Worm (Caenorhabditis elegans): ENCODE measurements around the gene glb-29.

Gene glb-29

ce11 chrII:11960596-11961217 is 48.2 kb upstream of the glb-29 start (continued):
- no peak for TF ChIP-seq fos-1 (tag; optimal IDR thresholded peaks at IDR 0.05)
- TF ChIP-seq F49E8.2 (tag; optimal IDR thresholded peaks at IDR 0.05; ENCODE audit: borderline replicate concordance), result peak; percentile 93
- peak; percentile 89 for TF ChIP-seq ceh-20 (GFP tag; IDR thresholded peaks at IDR 0.05)
- TF ChIP-seq hmg-1.1 (GFP tag; IDR thresholded peaks at IDR 0.05), result peak; percentile 95
- peak; percentile 88 for TF ChIP-seq mep-1 (tag; optimal IDR thresholded peaks at IDR 0.05)
- peak; percentile 12 for TF ChIP-seq zip-2 (tag; optimal IDR thresholded peaks at IDR 0.05)
- peak; percentile 100 for TF ChIP-seq egl-43 (GFP tag; IDR thresholded peaks at IDR 0.05)
- peak; percentile 84 for TF ChIP-seq nhr-48 (tag; optimal IDR thresholded peaks at IDR 0.05)
- no peak for TF ChIP-seq nhr-76 (tag; optimal IDR thresholded peaks at IDR 0.05)
- TF ChIP-seq ceh-82 (tag; optimal IDR thresholded peaks at IDR 0.05), result no peak
- TF ChIP-seq F26F4.8 (GFP tag; conservative IDR thresholded peaks at IDR 0.05), result peak; percentile 100
- no peak for TF ChIP-seq fkh-10 (GFP tag; optimal IDR thresholded peaks at IDR 0.05)
- TF ChIP-seq set-16 (GFP tag; IDR thresholded peaks at IDR 0.05), result peak; percentile 100
- peak; percentile 84 for TF ChIP-seq mxl-3 (GFP tag; optimal IDR thresholded peaks at IDR 0.05)
- peak; percentile 89 for TF ChIP-seq zfp-3 (GFP tag; conservative IDR thresholded peaks at IDR 0.05)
- peak; percentile 40 for TF ChIP-seq nhr-6 (tag; optimal IDR thresholded peaks at IDR 0.05)
- TF ChIP-seq spr-1 (tag; optimal IDR thresholded peaks at IDR 0.05), result peak; percentile 93
- no peak for TF ChIP-seq lin-15B (tag; optimal IDR thresholded peaks at IDR 0.05)

ce11 chrII:11962083-11962482 is 46.8 kb upstream of the glb-29 start, which contains the start of the genes W03C9.1 and W03C9.2:
W03C9.1 (minus strand) TSS chrII:11962128.
W03C9.2 (plus strand) TSS chrII:11962368.
- no peak for TF ChIP-seq php-3 (GFP tag; IDR thresholded peaks at IDR 0.05)
- no peak for TF ChIP-seq ces-1 (GFP tag; optimal IDR thresholded peaks at IDR 0.05)
- peak; percentile 51 for TF ChIP-seq T20F7.1 (GFP tag; optimal IDR thresholded peaks at IDR 0.05)
- no peak for TF ChIP-seq F49E8.2 (tag; optimal IDR thresholded peaks at IDR 0.05; ENCODE audit: borderline replicate concordance)
- peak; percentile 59; the same call in 1 of the 2 replicates for TF ChIP-seq Y48G9A.11 (GFP tag; IDR thresholded peaks at IDR 0.05)
- no peak for TF ChIP-seq mes-2 (tag; optimal IDR thresholded peaks at IDR 0.05; ENCODE audit: poor library complexity, severe bottlenecking)
- TF ChIP-seq hlh-11 (tag; optimal IDR thresholded peaks at IDR 0.05), result no peak
- no peak for TF ChIP-seq nhr-10 (tag; optimal IDR thresholded peaks at IDR 0.05)
- no peak for TF ChIP-seq snpc-4 (tag; optimal IDR thresholded peaks at IDR 0.05)
- TF ChIP-seq egl-27 (tag; optimal IDR thresholded peaks at IDR 0.05), result no peak

ce11 chrII:11963132-11963630 is 45.7 kb upstream of the glb-29 start:
- TF ChIP-seq nhr-77 (tag; optimal IDR thresholded peaks at IDR 0.05), result no peak
- TF ChIP-seq zfp-3 (GFP tag; conservative IDR thresholded peaks at IDR 0.05), result no peak
- no peak for TF ChIP-seq lir-3 (tag; optimal IDR thresholded peaks at IDR 0.05)
- TF ChIP-seq gei-8 (GFP tag; optimal IDR thresholded peaks at IDR 0.05), result no peak
- no peak for TF ChIP-seq zip-11 (GFP tag; IDR thresholded peaks at IDR 0.05)
- no peak for TF ChIP-seq ceh-20 (GFP tag; IDR thresholded peaks at IDR 0.05)

ce11 chrII:11964847-11965246 is 44.0 kb upstream of the glb-29 start:
- no peak for TF ChIP-seq lin-13 (GFP tag; optimal IDR thresholded peaks at IDR 0.05)
- peak; percentile 28 for TF ChIP-seq sdz-12 (GFP tag; optimal IDR thresholded peaks at IDR 0.05)
- no peak for TF ChIP-seq mdt-29 (GFP tag; IDR thresholded peaks at IDR 0.05)
- TF ChIP-seq nhr-10 (tag; optimal IDR thresholded peaks at IDR 0.05), result no peak
- TF ChIP-seq F37D6.2 (tag; optimal IDR thresholded peaks at IDR 0.05), result no peak
- no peak for TF ChIP-seq ces-1 (GFP tag; optimal IDR thresholded peaks at IDR 0.05)
- no peak for TF ChIP-seq hif-1 (tag; optimal IDR thresholded peaks at IDR 0.05)
- no peak for TF ChIP-seq ceh-62 (tag; optimal IDR thresholded peaks at IDR 0.05)
- TF ChIP-seq dve-1 (tag; optimal IDR thresholded peaks at IDR 0.05; ENCODE audit: insufficient read depth), result no peak
- TF ChIP-seq cey-2 (tag; optimal IDR thresholded peaks at IDR 0.05; ENCODE audit: borderline replicate concordance, insufficient read depth), result no peak
- no peak for TF ChIP-seq F49E8.2 (tag; optimal IDR thresholded peaks at IDR 0.05; ENCODE audit: borderline replicate concordance)
- no peak for TF ChIP-seq dmd-8 (GFP tag; IDR thresholded peaks at IDR 0.05)
- TF ChIP-seq zip-11 (GFP tag; IDR thresholded peaks at IDR 0.05), result no peak
- no peak for TF ChIP-seq daf-19 (GFP tag; conservative IDR thresholded peaks at IDR 0.05)
- no peak for TF ChIP-seq ztf-11 (tag; optimal IDR thresholded peaks at IDR 0.05)
- TF ChIP-seq arid-1 (GFP tag; conservative IDR thresholded peaks at IDR 0.05), result peak; percentile 70; the same call in 1 of the 2 replicates
- TF ChIP-seq F26F4.8 (GFP tag; conservative IDR thresholded peaks at IDR 0.05), result 0 out of 2 replicates have a peak, but pooled peaks have one; percentile 51
- TF ChIP-seq ZK546.5 (tag; optimal IDR thresholded peaks at IDR 0.05), result no peak
- no peak for TF ChIP-seq egl-27 (tag; optimal IDR thresholded peaks at IDR 0.05)
- no peak for TF ChIP-seq zfp-2 (tag; optimal IDR thresholded peaks at IDR 0.05)

All from whole organism, L4 larva.